Worm (Caenorhabditis elegans) whole organism, L2 larva: ENCODE results near the gene str-43.
"Not testable (repeated sequence)": the region's sequence is repeated elsewhere in the genome, so short reads cannot be mapped to it uniquely, and the experiment has no call there.

Experiments
- ama-1 ChIP-seq: fragments of 150-350 bp; optimal IDR thresholded peaks from 2 replicates; lab custom pipeline; 2018; ENCODE audit warnings: inconsistent platforms
- mdl-1 ChIP-seq, 2 experiments: fragments of 150-350 bp in 1 of 2; sonication (generic microtip) in 1 of 2; optimal IDR thresholded peaks; 2 replicates each; lab custom pipeline; 2017; ENCODE audit warnings: missing biosample characterization in 2 of 2, missing genetic modification characterization in 2 of 2
- nhr-10 ChIP-seq: sonication (generic microtip); optimal IDR thresholded peaks from 2 replicates; lab custom pipeline; 2017; ENCODE audit warnings: missing biosample characterization, missing genetic modification characterization
- snpc-4 ChIP-seq: fragments of 150-350 bp; optimal IDR thresholded peaks from 2 replicates; lab custom pipeline; 2014; ENCODE audit warnings: missing biosample characterization, missing genetic modification characterization
- ztf-11 ChIP-seq: sonication (generic microtip); optimal IDR thresholded peaks from 2 replicates; lab custom pipeline; 2017; ENCODE audit warnings: missing biosample characterization, missing genetic modification characterization

- not testable (repeated sequence) for TF ChIP-seq nhr-10 (tag; lab: Kevin White, UChicago); ztf-11; mdl-1 (tag; optimal IDR thresholded peaks at IDR 0.05; lab: Kevin White, UChicago); snpc-4 (tag; lab: Kevin White, UChicago); ama-1
These were observed 992 bp upstream of the str-43 start, which contains the start of gene str-5 for ce11 chrV:15752941-15753340.
